Fruit fly (Drosophila melanogaster): Measurements from ENCODE around the gene CG14130.

DNA sequence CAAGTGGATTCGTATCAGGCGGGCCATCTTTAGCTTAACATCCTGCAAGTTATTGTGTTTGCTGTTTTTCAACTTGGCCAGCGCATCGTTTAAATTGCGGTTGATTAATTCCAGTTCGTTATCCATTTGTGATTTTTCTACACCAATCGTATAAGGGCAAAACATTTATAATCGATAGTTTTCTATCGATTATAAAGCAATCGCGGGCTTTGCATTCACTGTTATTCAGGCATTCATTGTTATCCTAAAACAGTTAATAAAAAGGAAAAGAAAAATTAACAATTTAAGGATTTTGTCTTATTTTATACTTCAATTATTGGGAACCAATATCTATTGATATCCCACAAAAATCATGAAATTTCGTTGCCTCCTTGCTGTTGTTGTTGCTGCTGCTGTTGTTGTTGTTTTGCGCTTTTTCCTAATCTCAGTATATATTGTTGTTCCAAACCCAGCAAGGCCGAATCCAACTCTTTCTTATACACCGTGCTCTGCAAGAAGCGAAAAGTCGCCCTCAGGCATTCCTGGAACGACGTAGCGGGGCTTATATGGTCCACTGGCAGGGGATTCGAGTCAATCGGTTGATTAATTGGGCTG lies 10.4 kb downstream of the CG14130 start, which contains the start of gene CG32095:
- no peak for TF ChIP-seq CG8478 (optimal IDR thresholded peaks at IDR 0.05)
- no peak for TF ChIP-seq CTCF (optimal IDR thresholded peaks at IDR 0.05)

All from S2 (cell line).